Worm (Caenorhabditis elegans) whole organism, late embryonic: ENCODE measurements around the gene B0361.4.

Experiments
- ceh-19 ChIP-seq: fragments of 200-800 bp; sonication (Bioruptor generic); optimal IDR thresholded peaks from 2 replicates; lab custom pipeline; 2018; ENCODE audit warnings: mild to moderate bottlenecking, missing genetic modification characterization, missing compliant biosample characterization
- ceh-22 ChIP-seq: sonication (generic microtip); optimal IDR thresholded peaks from 2 replicates; lab custom pipeline; 2017; ENCODE audit warnings: missing biosample characterization, missing genetic modification characterization
- elt-4 ChIP-seq: sonication (generic microtip); optimal IDR thresholded peaks from 2 replicates; lab custom pipeline; 2016; ENCODE audit warnings: missing genetic modification characterization, missing compliant biosample characterization
- hlh-30 ChIP-seq: sonication (generic microtip); optimal IDR thresholded peaks from 2 replicates; lab custom pipeline; 2017; ENCODE audit warnings: antibody characterized with exemption, missing genetic modification characterization, missing compliant biosample characterization; ENCODE audit not compliant: insufficient read depth
- mec-3 ChIP-seq: sonication (generic microtip); optimal IDR thresholded peaks from 2 replicates; lab custom pipeline; 2016; ENCODE audit warnings: borderline replicate concordance, missing genetic modification characterization, missing compliant biosample characterization
- pax-1 ChIP-seq: fragments of 150-350 bp; optimal IDR thresholded peaks from 2 replicates; lab custom pipeline; 2014; ENCODE audit warnings: missing biosample characterization, missing genetic modification characterization

Gene B0361.4

DNA sequence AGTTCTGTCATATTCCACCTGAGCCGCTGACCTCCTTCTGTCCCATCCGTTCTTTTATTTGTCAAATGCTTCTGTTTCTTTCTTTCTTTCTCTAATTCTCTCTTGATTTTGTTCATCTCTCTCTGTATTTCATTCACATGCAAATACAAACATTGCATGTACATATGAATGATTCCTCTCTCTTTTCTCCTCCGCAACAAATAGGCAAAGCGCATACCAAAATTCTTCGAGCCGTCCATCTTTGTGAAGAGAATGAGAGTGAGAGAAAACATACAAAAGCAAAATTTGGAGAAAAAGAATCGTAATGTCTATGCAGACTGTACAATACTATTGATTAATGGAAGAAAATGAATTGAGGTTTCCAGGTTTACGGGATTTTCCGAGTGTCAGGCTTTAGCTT, 58.6 kb downstream of the B0361.4 start:
- no peak for TF ChIP-seq ceh-22 (tag; lab: Kevin White, UChicago)
- TF ChIP-seq elt-4 (tag; lab: Kevin White, UChicago): no peak
- peak; percentile 14 for TF ChIP-seq pax-1 (tag; lab: Kevin White, UChicago)
- no peak for TF ChIP-seq mec-3 (tag; lab: Kevin White, UChicago)
- peak; percentile 33 for TF ChIP-seq ceh-19 (GFP tag; lab: Kevin White, UChicago)
- TF ChIP-seq hlh-30 (tag; lab: Kevin White, UChicago): no peak
- TF ChIP-seq, all 69 proteins: peak for 2
